Worm (Caenorhabditis elegans) whole organism, early embryonic: ENCODE measurements around the gene clec-233.

Experiments used
- B0310.2 ChIP-seq: sonication (generic microtip); optimal IDR thresholded peaks from 2 replicates; lab custom pipeline; 2016; ENCODE audit warnings: mild to moderate bottlenecking, missing genetic modification characterization, missing compliant biosample characterization
- F13C5.2 ChIP-seq: sonication (generic microtip); optimal IDR thresholded peaks from 2 replicates; lab custom pipeline; 2017; ENCODE audit warnings: mild to moderate bottlenecking, missing genetic modification characterization, inconsistent platforms, missing compliant biosample characterization
- ama-1 ChIP-seq: fragments of 150-350 bp; optimal IDR thresholded peaks from 2 replicates; lab custom pipeline; 2014
- ceh-13 ChIP-seq: fragments of 200-800 bp; sonication (Bioruptor generic); optimal IDR thresholded peaks from 2 replicates; lab custom pipeline; 2018; ENCODE audit warnings: mild to moderate bottlenecking, missing genetic modification characterization, missing compliant biosample characterization
- ceh-36 ChIP-seq: sonication (generic microtip); optimal IDR thresholded peaks from 2 replicates; lab custom pipeline; 2016; ENCODE audit warnings: missing genetic modification characterization, inconsistent platforms, missing compliant biosample characterization
- ets-7 ChIP-seq: sonication (generic microtip); optimal IDR thresholded peaks from 2 replicates; lab custom pipeline; 2016; ENCODE audit warnings: missing genotype, missing genetic modification characterization, missing compliant biosample characterization
- flt-1 ChIP-seq: fragments of 200-800 bp; sonication (Bioruptor generic); IDR thresholded peaks from 2 replicates; pipeline ENCODE4 v1.3.6; 2022; ENCODE audit warnings: missing genetic modification characterization, missing compliant biosample characterization
- hmbx-1 ChIP-seq: sonication (generic microtip); optimal IDR thresholded peaks from 2 replicates; lab custom pipeline; 2016; ENCODE audit warnings: mild to moderate bottlenecking, missing genetic modification characterization, missing compliant biosample characterization
- pes-1 ChIP-seq: fragments of 200-800 bp; sonication (Bioruptor generic); IDR thresholded peaks from 2 replicates; pipeline ENCODE4 v1.3.6; 2022; ENCODE audit warnings: missing genetic modification reagents, missing genetic modification characterization, missing compliant biosample characterization
- scrt-1 ChIP-seq: fragments of 200-800 bp; sonication (Bioruptor generic); IDR thresholded peaks from 2 replicates; pipeline ENCODE4 v1.3.6; 2022; ENCODE audit warnings: missing genetic modification characterization, missing compliant biosample characterization
- sea-1 ChIP-seq: fragments of 200-800 bp; sonication (Bioruptor generic); conservative IDR thresholded peaks from 2 replicates; pipeline ENCODE4 v1.3.6; 2022; ENCODE audit warnings: missing genetic modification characterization, missing compliant biosample characterization
- tbx-11 ChIP-seq: fragments of 200-800 bp; sonication (Bioruptor generic); IDR thresholded peaks from 2 replicates; pipeline ENCODE4 v1.3.6; 2022; ENCODE audit warnings: missing genetic modification characterization, missing compliant biosample characterization
- tbx-37 ChIP-seq: fragments of 200-800 bp; sonication (Bioruptor generic); conservative IDR thresholded peaks from 2 replicates; pipeline ENCODE4 v1.3.6; 2022; ENCODE audit warnings: missing genetic modification reagents, missing genetic modification characterization, missing compliant biosample characterization
- tra-4 ChIP-seq: sonication (generic microtip); optimal IDR thresholded peaks from 2 replicates; lab custom pipeline; 2017; ENCODE audit warnings: missing genetic modification characterization, missing compliant biosample characterization

ce11 chrV:16269556-16269955, 35.8 kb downstream of the clec-233 start, which contains the start of the genes fbxa-2 and T13F3.8:
- TF ChIP-seq ceh-36 (tag; lab: Kevin White, UChicago) (no peak), ama-1 (lab: Kevin White, UChicago) (no peak), ceh-13 (GFP tag; lab: Kevin White, UChicago) (no peak), B0310.2 (no peak), tra-4 (tag; lab: Kevin White, UChicago) (no peak), sea-1 (GFP tag; lab: Robert Waterston, UW) (no peak), hmbx-1 (tag; lab: Kevin White, UChicago) (no peak), F13C5.2 (tag; lab: Kevin White, UChicago) (no peak), flt-1 (GFP tag; lab: Robert Waterston, UW) (no peak), tbx-37 (no peak), scrt-1 (GFP tag; lab: Robert Waterston, UW) (no peak), ets-7 (tag; lab: Kevin White, UChicago) (no peak), pes-1 (no peak), tbx-11 (no peak)
